Fruit fly (Drosophila melanogaster): Measurements from ENCODE around the gene Mps1.

Gene Mps1

DNA sequence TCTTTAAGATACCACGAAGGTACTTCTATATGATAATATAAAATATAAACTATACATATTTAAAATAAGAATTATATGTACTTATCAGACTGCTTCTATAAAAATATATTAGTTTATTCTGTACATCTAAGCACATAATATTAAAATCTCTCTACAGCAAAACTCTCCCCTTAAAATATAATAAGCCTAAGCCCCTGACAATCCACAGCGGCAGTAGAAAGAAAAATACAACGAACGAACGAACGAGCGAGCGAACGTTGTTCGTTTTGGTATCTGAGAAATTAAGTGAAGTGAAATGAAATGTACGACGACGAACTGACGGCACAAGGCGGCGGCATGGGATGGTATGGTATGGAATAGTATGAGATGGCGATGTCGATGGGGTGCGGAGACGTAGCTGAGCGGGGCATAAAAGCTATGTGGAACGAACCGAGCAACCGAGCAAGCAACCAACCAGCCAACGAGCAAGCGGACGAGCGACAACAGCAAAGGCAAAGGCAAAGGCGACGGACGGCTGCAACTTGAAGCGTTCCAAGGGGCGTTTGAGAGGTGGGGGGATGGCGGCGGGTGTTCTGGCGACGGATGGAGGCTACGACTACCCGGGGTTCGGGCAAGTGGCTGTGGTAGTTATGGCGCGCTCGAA, 29.5 kb downstream of the Mps1 start (continued):
- TF ChIP-seq dimm (GFP tag; IDR thresholded peaks at IDR 0.05) = peak; percentile 88
- TF ChIP-seq mirr (GFP tag; optimal IDR thresholded peaks at IDR 0.05) = peak; percentile 33
- TF ChIP-seq lola (GFP tag; optimal IDR thresholded peaks at IDR 0.05) = peak in 1 of 3 experiments; percentile 97
- TF ChIP-seq gce (GFP tag; IDR thresholded peaks at IDR 0.05) = peak; percentile 96
- TF ChIP-seq Meics (GFP tag; optimal IDR thresholded peaks at IDR 0.05) = peak; percentile 99
- TF ChIP-seq CG9609 (GFP tag; optimal IDR thresholded peaks at IDR 0.05) = peak; percentile 65
- peak; percentile 95 for TF ChIP-seq ro (GFP tag; IDR thresholded peaks at IDR 0.05)
- no peak for TF ChIP-seq CG15479 (GFP tag; optimal IDR thresholded peaks at IDR 0.05)
- peak; percentile 99 for TF ChIP-seq CG18619 (GFP tag; optimal IDR thresholded peaks at IDR 0.05)
- TF ChIP-seq pfk (GFP tag; optimal IDR thresholded peaks at IDR 0.05) = peak; percentile 78
- TF ChIP-seq CG17361 (GFP tag; IDR thresholded peaks at IDR 0.05) = peak; percentile 100
- peak; percentile 55 for TF ChIP-seq Antp (GFP tag; optimal IDR thresholded peaks at IDR 0.05)
- TF ChIP-seq CG2875 (GFP tag; optimal IDR thresholded peaks at IDR 0.05) = peak; percentile 97
- TF ChIP-seq CG7357 (GFP tag; IDR thresholded peaks at IDR 0.05) = peak; percentile 95
- TF ChIP-seq Asciz (GFP tag; optimal IDR thresholded peaks at IDR 0.05) = peak; percentile 97
- peak; percentile 97 for TF ChIP-seq pros (GFP tag; optimal IDR thresholded peaks at IDR 0.05)
- peak; percentile 93 for TF ChIP-seq Max (GFP tag; optimal IDR thresholded peaks at IDR 0.05)
- TF ChIP-seq chinmo (GFP tag; IDR thresholded peaks at IDR 0.05; ENCODE audit: partially characterized antibody) = peak; percentile 99
- TF ChIP-seq CG9817 (tag; optimal IDR thresholded peaks at IDR 0.05) = peak; percentile 99
- TF ChIP-seq scrt (GFP tag; optimal IDR thresholded peaks at IDR 0.05) = peak; percentile 97
- peak; percentile 98 for TF ChIP-seq CG13894 (tag; optimal IDR thresholded peaks at IDR 0.05)
- TF ChIP-seq yki (optimal IDR thresholded peaks at IDR 0.05) = no peak
- TF ChIP-seq Fer1 (GFP tag; optimal IDR thresholded peaks at IDR 0.05) = peak; percentile 100
- TF ChIP-seq CG6272 (GFP tag; IDR thresholded peaks at IDR 0.05) = peak; percentile 98
- no peak for TF ChIP-seq Elba2 (GFP tag; optimal IDR thresholded peaks at IDR 0.05)
- peak; percentile 93 for TF ChIP-seq kay (GFP tag; optimal IDR thresholded peaks at IDR 0.05)
- TF ChIP-seq CG13123 (GFP tag; optimal IDR thresholded peaks at IDR 0.05) = peak; percentile 95
- TF ChIP-seq Med (GFP tag) = peak; percentile 93
- peak; percentile 99 for TF ChIP-seq CG12391 (tag; optimal IDR thresholded peaks at IDR 0.05)
- TF ChIP-seq Sin3A (optimal IDR thresholded peaks at IDR 0.05) = no peak
- TF ChIP-seq crol (GFP tag; IDR thresholded peaks at IDR 0.05) = peak; percentile 99
- peak; percentile 95 for TF ChIP-seq wdn (GFP tag; IDR thresholded peaks at IDR 0.05)
- peak; percentile 96 for TF ChIP-seq CG31224 (GFP tag; IDR thresholded peaks at IDR 0.05)
- peak; percentile 90 for TF ChIP-seq CG6654 (GFP tag; optimal IDR thresholded peaks at IDR 0.05)
- no peak for TF ChIP-seq cad (GFP tag; optimal IDR thresholded peaks at IDR 0.05)
- TF ChIP-seq Aef1 (GFP tag; IDR thresholded peaks at IDR 0.05) = peak; percentile 97
- peak; percentile 97 for TF ChIP-seq klu (GFP tag; IDR thresholded peaks at IDR 0.05)
- no peak for TF ChIP-seq gro (GFP tag; optimal IDR thresholded peaks at IDR 0.05)
- TF ChIP-seq CG6765 (GFP tag; optimal IDR thresholded peaks at IDR 0.05) = peak; percentile 99
- TF ChIP-seq Bgb (GFP tag; IDR thresholded peaks at IDR 0.05; ENCODE audit: partially characterized antibody) = peak; percentile 45; the same call in 1 of the 2 replicates
- no peak for TF ChIP-seq cg (GFP tag; optimal IDR thresholded peaks at IDR 0.05)
- TF ChIP-seq ranshi (GFP tag; IDR thresholded peaks at IDR 0.05) = peak; percentile 98
- TF ChIP-seq MESR4 (GFP tag; optimal IDR thresholded peaks at IDR 0.05) = peak; percentile 40
- peak; percentile 84 for TF ChIP-seq jing (GFP tag; optimal IDR thresholded peaks at IDR 0.05)
- TF ChIP-seq CTCF (GFP tag; optimal IDR thresholded peaks at IDR 0.05) = peak; percentile 73
- peak; percentile 100 for TF ChIP-seq CG2678 (tag; optimal IDR thresholded peaks at IDR 0.05)
- peak; percentile 98 for TF ChIP-seq CG10147 (GFP tag; optimal IDR thresholded peaks at IDR 0.05)
- TF ChIP-seq CG8388 (GFP tag; optimal IDR thresholded peaks at IDR 0.05) = peak; percentile 98
- TF ChIP-seq CG2199 (GFP tag; IDR thresholded peaks at IDR 0.05) = peak; percentile 88
- peak; percentile 55; the same call in 1 of the 3 replicates for TF ChIP-seq sr (GFP tag; IDR thresholded peaks at IDR 0.05)
- peak; percentile 63 for TF ChIP-seq pum (GFP tag; optimal IDR thresholded peaks at IDR 0.05)
